Worm (Caenorhabditis elegans): Measurements from ENCODE around the gene acc-3.

DNA sequence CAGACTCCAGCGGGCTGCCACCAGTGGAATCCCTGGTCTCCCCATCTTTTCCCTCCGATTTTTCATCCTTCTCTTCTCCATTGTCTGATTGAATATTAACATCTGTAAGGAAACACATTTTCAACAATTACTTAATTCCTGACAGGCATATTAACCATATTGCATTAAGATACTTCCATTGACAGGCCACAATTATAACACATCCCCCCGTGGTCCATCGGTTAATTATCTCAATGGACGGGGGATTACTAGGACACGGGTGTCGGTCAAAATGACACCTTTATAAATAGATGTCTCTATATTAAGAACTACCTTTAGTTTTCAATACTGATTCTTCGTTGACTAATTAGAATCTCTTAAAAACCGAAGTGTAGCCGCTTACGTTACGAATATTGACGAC is 32.4 kb upstream of the acc-3 start:
- TF ChIP-seq C38D4.7 (GFP tag; optimal IDR thresholded peaks at IDR 0.05) (no peak), pros-1 (tag; optimal IDR thresholded peaks at IDR 0.05) (no peak), madf-2 (tag; optimal IDR thresholded peaks at IDR 0.05) (no peak), pag-3 (tag; optimal IDR thresholded peaks at IDR 0.05; ENCODE audit: borderline replicate concordance) (no peak), unc-86 (tag; optimal IDR thresholded peaks at IDR 0.05) (no peak), gmeb-2 (tag; optimal IDR thresholded peaks at IDR 0.05) (no peak), pha-4 (tag; optimal IDR thresholded peaks at IDR 0.05) (no peak), sdc-2 (tag; optimal IDR thresholded peaks at IDR 0.05) (no peak)

Measured in whole organism, late embryonic.